In the genomic region with DNA sequence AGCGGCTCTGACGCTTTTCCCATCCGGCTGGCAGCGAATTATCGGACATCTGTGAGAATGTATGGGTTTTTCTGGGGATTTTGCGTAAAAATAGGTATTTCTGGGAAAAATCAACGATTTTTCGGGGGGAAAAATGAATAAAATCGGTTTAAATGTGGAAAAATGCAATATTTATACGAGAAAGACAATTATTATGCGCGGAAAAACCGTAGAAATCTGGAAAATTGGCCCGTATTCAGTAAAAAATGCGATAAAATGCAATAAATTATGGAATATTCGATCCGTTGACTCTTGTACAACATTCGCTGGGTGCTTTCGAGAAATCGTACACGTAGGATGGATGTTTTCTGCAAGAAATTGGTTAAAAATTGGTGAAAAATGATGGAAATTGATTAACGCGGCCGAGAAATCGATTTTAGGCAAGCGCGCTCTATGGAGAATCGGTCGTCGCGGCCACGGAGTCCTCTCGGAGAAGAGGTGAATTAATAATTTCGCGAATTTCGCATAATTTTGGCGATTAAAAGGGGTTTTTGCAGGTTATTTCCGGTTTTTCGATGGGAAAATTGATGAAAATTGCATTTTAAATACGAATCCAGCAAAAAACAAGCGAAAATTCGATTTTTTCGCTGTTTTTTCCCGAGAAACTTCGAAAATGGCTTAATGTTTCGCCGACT, we compare ENCODE assay signal across 1 worm cellular context.
TF ChIP-seq lines count a peak whose summit lies in the region.

TSS of gene pinn-1 (minus strand) at position 51 of the 674 bp plus-strand sequence.

TF ChIP-seq in whole organism, L4 larva, 104 proteins besides CTCF, POLR2A, EP300 and RAD21 (continued from another document):
- no peak for TF ChIP-seq fos-1 (tag; optimal IDR thresholded peaks at IDR 0.05; lab: Kevin White, UChicago)
- peak; percentile 68 for TF ChIP-seq jun-1 (tag; optimal IDR thresholded peaks at IDR 0.05; lab: Kevin White, UChicago)
- TF ChIP-seq nhr-111 (GFP tag; optimal IDR thresholded peaks at IDR 0.05; lab: Kevin White, UChicago): no peak
- peak; percentile 97 for TF ChIP-seq dmd-9 (GFP tag; IDR thresholded peaks at IDR 0.05; lab: Robert Waterston, UW)
- peak; percentile 72 for TF ChIP-seq ctbp-1 (GFP tag; IDR thresholded peaks at IDR 0.05; lab: Robert Waterston, UW)
- TF ChIP-seq arid-1 (GFP tag; conservative IDR thresholded peaks at IDR 0.05; lab: Robert Waterston, UW): 0 out of 2 replicates have a peak, but pooled peaks have one; percentile 41
- peak; percentile 96 for TF ChIP-seq ZK337.2 (GFP tag; IDR thresholded peaks at IDR 0.05; lab: Robert Waterston, UW)
- TF ChIP-seq lin-15B (tag; optimal IDR thresholded peaks at IDR 0.05; lab: Kevin White, UChicago): peak; percentile 71
- peak; percentile 53 for TF ChIP-seq nhr-11 (tag; optimal IDR thresholded peaks at IDR 0.05; lab: Kevin White, UChicago)
- TF ChIP-seq nhr-6 (tag; optimal IDR thresholded peaks at IDR 0.05; lab: Kevin White, UChicago): peak; percentile 55
- TF ChIP-seq dmd-6 (GFP tag; IDR thresholded peaks at IDR 0.05; lab: Robert Waterston, UW): peak; percentile 85
- peak; percentile 44 for TF ChIP-seq nhr-28 (tag; optimal IDR thresholded peaks at IDR 0.05; lab: Kevin White, UChicago)
- TF ChIP-seq aha-1 (tag; lab: Kevin White, UChicago): peak; percentile 94
- peak; percentile 87 for TF ChIP-seq duxl-1 (tag; optimal IDR thresholded peaks at IDR 0.05; lab: Kevin White, UChicago; ENCODE audit: poor library complexity)
- TF ChIP-seq aly-2 (tag; optimal IDR thresholded peaks at IDR 0.05; lab: Kevin White, UChicago): no peak
- peak; percentile 92 for TF ChIP-seq unc-130 (GFP tag; optimal IDR thresholded peaks at IDR 0.05; lab: Kevin White, UChicago)
- TF ChIP-seq zfp-2 (tag; optimal IDR thresholded peaks at IDR 0.05; lab: Kevin White, UChicago): peak; percentile 26
- no peak for TF ChIP-seq daf-19 (GFP tag; conservative IDR thresholded peaks at IDR 0.05; lab: Robert Waterston, UW)
- no peak for TF ChIP-seq lir-3 (tag; optimal IDR thresholded peaks at IDR 0.05; lab: Kevin White, UChicago)
- peak; percentile 91 for TF ChIP-seq ceh-20 (GFP tag; IDR thresholded peaks at IDR 0.05; lab: Robert Waterston, UW)
- TF ChIP-seq madf-9 (GFP tag; conservative IDR thresholded peaks at IDR 0.05; lab: Robert Waterston, UW): peak; percentile 88
- TF ChIP-seq tra-1 (GFP tag; IDR thresholded peaks at IDR 0.05; lab: Robert Waterston, UW): peak; percentile 82
- TF ChIP-seq Y75B8A.6 (GFP tag; IDR thresholded peaks at IDR 0.05; lab: Robert Waterston, UW): 0 out of 2 replicates have a peak, but pooled peaks have one; percentile 24
- no peak for TF ChIP-seq cey-2 (tag; optimal IDR thresholded peaks at IDR 0.05; lab: Kevin White, UChicago; ENCODE audit: borderline replicate concordance, insufficient read depth)
- peak; percentile 57 for TF ChIP-seq F49E8.2 (tag; optimal IDR thresholded peaks at IDR 0.05; lab: Kevin White, UChicago; ENCODE audit: borderline replicate concordance)
- TF ChIP-seq Y105C5A.15 (GFP tag; IDR thresholded peaks at IDR 0.05; lab: Robert Waterston, UW): 0 out of 2 replicates have a peak, but pooled peaks have one; percentile 20
- 0 out of 2 replicates have a peak, but pooled peaks have one; percentile 16 for TF ChIP-seq mxl-2 (GFP tag; conservative IDR thresholded peaks at IDR 0.05; lab: Robert Waterston, UW)
- TF ChIP-seq hlh-11 (tag; optimal IDR thresholded peaks at IDR 0.05; lab: Kevin White, UChicago): peak; percentile 78
- TF ChIP-seq egl-27 (tag; optimal IDR thresholded peaks at IDR 0.05; lab: Kevin White, UChicago): no peak
- 0 out of 2 replicates have a peak, but pooled peaks have one; percentile 19 for TF ChIP-seq egl-43 (GFP tag; IDR thresholded peaks at IDR 0.05; lab: Robert Waterston, UW)
- peak; percentile 53 for TF ChIP-seq nhr-77 (tag; optimal IDR thresholded peaks at IDR 0.05; lab: Kevin White, UChicago)
- no peak for TF ChIP-seq nhr-41 (GFP tag; IDR thresholded peaks at IDR 0.05; lab: Robert Waterston, UW)
- no peak for TF ChIP-seq unc-39 (tag; optimal IDR thresholded peaks at IDR 0.05; lab: Kevin White, UChicago)
- peak; percentile 100 for TF ChIP-seq mes-2 (tag; optimal IDR thresholded peaks at IDR 0.05; lab: Kevin White, UChicago; ENCODE audit: poor library complexity, severe bottlenecking)
- peak; percentile 90 for TF ChIP-seq Y48G9A.11 (GFP tag; IDR thresholded peaks at IDR 0.05; lab: Robert Waterston, UW)
- TF ChIP-seq nhr-102 (tag; optimal IDR thresholded peaks at IDR 0.05; lab: Kevin White, UChicago): peak; percentile 75
- no peak for TF ChIP-seq lim-7 (GFP tag; IDR thresholded peaks at IDR 0.05; lab: Robert Waterston, UW)
